Fruit fly (Drosophila melanogaster): ENCODE data around the gene nol.
"Not testable (repeated sequence)": the region's sequence is repeated elsewhere in the genome, so short reads cannot be mapped to it uniquely, and the experiment has no call there.

nol gene

dm6 chr3L:11124439-11124838 is 6.2 kb upstream of the nol start:
- no peak for TF ChIP-seq CG14711 (tag; optimal IDR thresholded peaks at IDR 0.05)
- no peak for TF ChIP-seq cic (GFP tag; optimal IDR thresholded peaks at IDR 0.05)
- TF ChIP-seq bab1 (GFP tag; optimal IDR thresholded peaks at IDR 0.05), result no peak
- TF ChIP-seq cnc (optimal IDR thresholded peaks at IDR 0.05), result no peak
- no peak for TF ChIP-seq pad (GFP tag; optimal IDR thresholded peaks at IDR 0.05)
- no peak for TF ChIP-seq Hr96 (GFP tag; optimal IDR thresholded peaks at IDR 0.05)
- TF ChIP-seq CG7045 (GFP tag; optimal IDR thresholded peaks at IDR 0.05), result no peak
- TF ChIP-seq Clk (GFP tag; optimal IDR thresholded peaks at IDR 0.05), result no peak
- TF ChIP-seq kay (GFP tag; ENCODE audit: borderline replicate concordance), result no peak
- no peak for TF ChIP-seq CG33017 (tag; optimal IDR thresholded peaks at IDR 0.05)
- no peak for TF ChIP-seq Crg-1 (GFP tag; optimal IDR thresholded peaks at IDR 0.05)
- no peak for TF ChIP-seq tj (GFP tag; optimal IDR thresholded peaks at IDR 0.05)
- TF ChIP-seq toe (GFP tag; optimal IDR thresholded peaks at IDR 0.05), result no peak
- no peak for TF ChIP-seq ovo (GFP tag; optimal IDR thresholded peaks at IDR 0.05)
- no peak for TF ChIP-seq CG11617 (GFP tag; optimal IDR thresholded peaks at IDR 0.05)
- no peak for TF ChIP-seq CG7101 (tag; optimal IDR thresholded peaks at IDR 0.05)
- no peak for TF ChIP-seq CG12768 (GFP tag; optimal IDR thresholded peaks at IDR 0.05)
- no peak for TF ChIP-seq CG1620 (GFP tag; optimal IDR thresholded peaks at IDR 0.05)
- TF ChIP-seq Mnt (GFP tag; optimal IDR thresholded peaks at IDR 0.05), result no peak

dm6 chr3L:11124841-11125240 is 5.8 kb upstream of the nol start:
- TF ChIP-seq CG14711 (tag; optimal IDR thresholded peaks at IDR 0.05), result no peak
- TF ChIP-seq bab1 (GFP tag; optimal IDR thresholded peaks at IDR 0.05), result no peak
- TF ChIP-seq Hr96 (GFP tag; optimal IDR thresholded peaks at IDR 0.05), result no peak
- no peak for TF ChIP-seq tj (GFP tag; optimal IDR thresholded peaks at IDR 0.05)
- no peak for TF ChIP-seq CG5204 (GFP tag; optimal IDR thresholded peaks at IDR 0.05)
- TF ChIP-seq Crg-1 (GFP tag; optimal IDR thresholded peaks at IDR 0.05), result no peak

DNA sequence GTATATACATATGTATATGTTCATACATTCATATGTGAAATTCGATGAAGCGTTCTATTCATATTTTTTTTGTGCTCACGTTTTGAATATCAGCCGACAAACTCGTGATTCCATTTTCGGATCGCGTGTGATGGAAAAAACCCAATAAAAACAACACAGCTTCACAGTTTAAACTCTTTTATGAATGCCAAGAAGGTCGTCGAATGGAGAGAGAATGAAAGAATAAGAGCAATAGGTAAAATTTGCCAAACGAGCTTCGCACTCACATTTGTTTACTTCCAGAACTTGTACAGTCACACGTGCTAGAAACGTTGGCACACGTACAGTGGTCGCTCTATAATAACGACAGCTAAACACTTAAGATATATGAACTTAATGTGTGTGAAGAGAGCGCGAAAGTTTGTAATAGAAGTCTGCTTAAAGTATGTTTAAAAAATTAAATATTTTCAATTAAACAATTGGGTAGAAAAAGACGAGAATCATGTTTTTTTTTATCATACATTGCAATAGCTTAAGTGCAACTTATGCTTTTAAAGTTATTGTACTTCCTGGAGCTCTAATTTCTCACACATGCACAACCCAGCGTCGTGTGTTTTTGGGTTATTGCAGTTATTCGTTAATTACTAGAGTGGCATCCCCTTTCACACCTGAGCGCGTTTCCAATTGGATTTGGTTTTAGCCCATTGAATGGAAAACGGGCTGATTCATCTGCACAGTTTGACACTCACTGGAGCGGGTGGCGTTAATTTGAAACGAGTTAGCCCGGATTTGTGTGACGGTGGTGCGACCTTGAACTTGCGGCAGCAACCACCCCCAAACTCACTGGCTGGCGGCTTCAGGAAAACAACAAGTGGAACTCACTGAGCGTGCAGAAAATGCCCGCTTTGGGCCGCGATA is 4.8 kb upstream of the nol start:
- no peak for TF ChIP-seq pad (GFP tag; optimal IDR thresholded peaks at IDR 0.05)
- peak; percentile 33 for TF ChIP-seq CG14711 (tag; optimal IDR thresholded peaks at IDR 0.05)
- peak; percentile 3 for TF ChIP-seq Mnt (GFP tag; optimal IDR thresholded peaks at IDR 0.05)
- TF ChIP-seq bab1 (GFP tag; optimal IDR thresholded peaks at IDR 0.05), result peak; percentile 58

dm6 chr3L:11132055-11132454 is 1.4 kb downstream of the nol start, which contains the start of gene CG32074:
Gene CG32074, minus strand, starts transcription at chr3L:11132322.
- not testable (repeated sequence) for TF ChIP-seq Crg-1, cic, Clk (GFP tag; optimal IDR thresholded peaks at IDR 0.05)

DNA sequence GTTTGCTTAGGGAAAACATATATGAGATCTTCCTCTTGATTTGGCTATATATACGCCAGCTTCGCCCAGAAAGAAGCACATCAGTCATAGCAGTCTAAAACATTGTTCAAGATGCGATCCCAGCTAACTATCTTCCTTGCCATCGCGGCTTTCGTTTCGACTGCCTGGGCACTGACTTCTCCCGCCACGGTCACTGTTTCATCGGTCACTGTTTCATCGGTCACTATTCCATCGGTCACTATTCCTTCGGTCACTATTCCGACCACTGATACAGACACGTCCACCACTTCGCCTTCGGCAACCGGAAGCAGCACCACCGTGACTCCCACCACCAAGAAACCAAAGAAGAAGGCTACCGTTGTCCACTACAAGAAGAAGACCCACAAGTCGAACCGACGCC is 4.3 kb downstream of the nol start, which contains the start of gene CG14143:
TSS of gene CG14143 (plus strand) at position 102 of the 400 bp plus-strand sequence.
- not testable (repeated sequence) for TF ChIP-seq CG7101 (tag; optimal IDR thresholded peaks at IDR 0.05); CG33017 (tag; optimal IDR thresholded peaks at IDR 0.05); tj (GFP tag; optimal IDR thresholded peaks at IDR 0.05)

- TF ChIP-seq CG14711 (tag; optimal IDR thresholded peaks at IDR 0.05) (no peak), toe (GFP tag; optimal IDR thresholded peaks at IDR 0.05) (no peak), cnc (optimal IDR thresholded peaks at IDR 0.05) (no peak), CG7101 (tag; optimal IDR thresholded peaks at IDR 0.05) (peak; percentile 4), pad (GFP tag; optimal IDR thresholded peaks at IDR 0.05) (no peak), Crg-1 (GFP tag; optimal IDR thresholded peaks at IDR 0.05) (no peak), CG1620 (GFP tag; optimal IDR thresholded peaks at IDR 0.05) (no peak), CG5204 (GFP tag; optimal IDR thresholded peaks at IDR 0.05) (no peak), bab1 (GFP tag; optimal IDR thresholded peaks at IDR 0.05) (peak; percentile 69), Mnt (GFP tag; optimal IDR thresholded peaks at IDR 0.05) (peak; percentile 46), kay (GFP tag; ENCODE audit: borderline replicate concordance) (peak; percentile 66), CG7045 (GFP tag; optimal IDR thresholded peaks at IDR 0.05) (no peak), cic (GFP tag; optimal IDR thresholded peaks at IDR 0.05) (no peak), CG33017 (tag; optimal IDR thresholded peaks at IDR 0.05) (no peak), Hr96 (GFP tag; optimal IDR thresholded peaks at IDR 0.05) (no peak), tj (GFP tag; optimal IDR thresholded peaks at IDR 0.05) (no peak), CG12768 (GFP tag; optimal IDR thresholded peaks at IDR 0.05) (no peak), ovo (GFP tag; optimal IDR thresholded peaks at IDR 0.05) (no peak), CG11617 (GFP tag; optimal IDR thresholded peaks at IDR 0.05) (no peak), Clk (GFP tag; optimal IDR thresholded peaks at IDR 0.05) (no peak)
Measured at dm6 chr3L:11135846-11136245, 5.2 kb downstream of the nol start, which contains the start of gene IRSp53. Gene IRSp53, plus strand, starts transcription at chr3L:11136049.

DNA sequence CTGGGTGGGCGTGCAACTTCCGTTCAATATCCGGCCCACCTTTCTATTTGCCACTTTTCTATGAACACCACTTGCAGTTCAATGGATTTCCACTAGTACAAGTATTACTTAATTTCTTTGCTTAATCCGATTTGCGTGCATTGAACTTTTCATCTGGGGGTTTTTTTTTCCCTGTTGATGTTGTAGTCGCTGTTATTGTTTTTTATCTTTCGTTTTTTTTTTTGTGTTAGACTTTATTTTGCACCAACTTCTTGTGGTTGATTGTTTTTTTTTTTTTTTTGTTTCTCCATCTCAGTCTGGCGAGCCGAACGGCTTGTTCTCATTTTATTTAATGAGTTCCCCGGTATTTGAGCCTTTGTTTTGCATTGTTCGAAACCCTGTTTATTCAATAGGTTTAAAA is 5.7 kb downstream of the nol start:
- TF ChIP-seq CG33017 (tag; optimal IDR thresholded peaks at IDR 0.05), result no peak
- no peak for TF ChIP-seq CG1620 (GFP tag; optimal IDR thresholded peaks at IDR 0.05)
- no peak for TF ChIP-seq kay (GFP tag; ENCODE audit: borderline replicate concordance)
- TF ChIP-seq CG11617 (GFP tag; optimal IDR thresholded peaks at IDR 0.05), result no peak
- TF ChIP-seq ovo (GFP tag; optimal IDR thresholded peaks at IDR 0.05), result no peak
- no peak for TF ChIP-seq bab1 (GFP tag; optimal IDR thresholded peaks at IDR 0.05)
- TF ChIP-seq CG7045 (GFP tag; optimal IDR thresholded peaks at IDR 0.05), result no peak

Data from whole organism, adult.